Fruit fly (Drosophila melanogaster): ENCODE measurements around the gene Root.
A peak's percentile ranks its signal among the peaks of the same experiment; 100 is the strongest.

Gene Root

DNA sequence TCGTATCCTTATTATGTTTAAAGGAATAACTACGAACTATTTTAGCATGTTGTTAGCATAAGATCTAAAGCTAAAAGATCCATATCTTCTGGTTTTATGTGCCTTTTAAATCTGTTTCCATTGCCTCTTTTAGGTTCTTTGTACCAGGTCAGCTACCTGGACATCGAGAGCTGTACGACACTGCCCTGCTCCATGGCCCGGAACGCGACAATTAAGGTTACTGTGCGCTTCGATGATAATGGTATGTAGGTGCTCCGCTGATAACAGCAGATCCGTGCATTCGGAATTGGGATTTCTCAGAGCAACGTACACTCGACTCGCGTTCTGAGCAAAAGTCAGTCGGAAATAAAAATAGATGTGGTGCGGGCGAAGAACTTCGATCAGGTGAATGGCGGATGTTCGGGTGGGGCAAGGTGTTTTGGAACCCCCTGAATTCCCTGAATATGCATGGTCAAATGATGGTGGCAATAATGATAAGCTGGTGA lies 26.6 kb downstream of the Root start:
- TF ChIP-seq Rel (GFP tag; optimal IDR thresholded peaks at IDR 0.05) (no peak), Rel (tag; optimal IDR thresholded peaks at IDR 0.05) (peak; percentile 92), woc (GFP tag; optimal IDR thresholded peaks at IDR 0.05) (no peak)

DNA sequence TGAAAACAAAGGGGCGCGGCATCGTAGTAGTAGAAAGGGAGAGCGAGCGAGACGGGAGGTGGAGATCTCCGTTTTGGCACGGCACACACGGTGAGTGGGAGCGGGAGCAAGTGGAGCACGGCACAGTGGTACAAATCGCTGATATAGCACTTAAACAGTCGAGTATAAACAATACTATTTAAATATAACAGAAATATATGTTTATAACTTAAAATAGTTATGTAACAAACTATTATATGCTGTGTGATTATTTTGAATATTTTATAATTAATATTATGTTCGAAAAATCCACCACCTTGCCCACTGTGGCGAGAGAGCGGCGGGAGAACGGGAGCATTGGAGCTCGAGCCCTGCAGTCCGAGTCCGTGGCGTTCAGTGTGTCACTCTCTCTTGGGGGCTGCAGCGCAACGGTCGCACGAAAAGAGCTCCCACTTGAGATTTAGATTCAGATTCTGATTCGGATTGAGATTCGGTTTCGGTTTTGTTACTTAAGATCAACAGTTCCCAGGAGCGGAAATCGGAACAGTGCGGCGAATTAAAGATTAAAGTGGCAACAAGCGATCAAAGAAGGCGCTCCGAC lies 28.0 kb downstream of the Root start, which contains the start of gene Kal1:
Gene Kal1 (plus strand): TSS at position 383 of the 580 bp plus-strand sequence.
- peak; percentile 90 for TF ChIP-seq ey (GFP tag; optimal IDR thresholded peaks at IDR 0.05)
- TF ChIP-seq Dfd (GFP tag; optimal IDR thresholded peaks at IDR 0.05): no peak
- peak; percentile 94 for TF ChIP-seq dmrt93B (GFP tag; optimal IDR thresholded peaks at IDR 0.05)
- TF ChIP-seq CG9705 (GFP tag; optimal IDR thresholded peaks at IDR 0.05): peak; percentile 91
- TF ChIP-seq Sp1 (GFP tag; optimal IDR thresholded peaks at IDR 0.05): peak; percentile 99
- no peak for TF ChIP-seq Vsx2 (GFP tag; optimal IDR thresholded peaks at IDR 0.05; ENCODE audit: partially characterized antibody)
- TF ChIP-seq Rel (GFP tag; optimal IDR thresholded peaks at IDR 0.05): peak; percentile 98
- TF ChIP-seq Rel (tag; optimal IDR thresholded peaks at IDR 0.05): peak; percentile 88
- no peak for TF ChIP-seq CrebA (GFP tag; optimal IDR thresholded peaks at IDR 0.05; ENCODE audit: borderline replicate concordance)
- TF ChIP-seq foxo (GFP tag; optimal IDR thresholded peaks at IDR 0.05): peak; percentile 7 to 98
- no peak for TF ChIP-seq Hr83 (GFP tag; optimal IDR thresholded peaks at IDR 0.05; ENCODE audit: poor library complexity, severe bottlenecking)
- TF ChIP-seq brk (GFP tag; optimal IDR thresholded peaks at IDR 0.05): peak; percentile 96
- peak; percentile 98 for TF ChIP-seq OdsH (GFP tag; optimal IDR thresholded peaks at IDR 0.05)
- TF ChIP-seq Jra (GFP tag; optimal IDR thresholded peaks at IDR 0.05): peak; percentile 80
- TF ChIP-seq usp (GFP tag; optimal IDR thresholded peaks at IDR 0.05): no peak
- TF ChIP-seq jim (GFP tag; optimal IDR thresholded peaks at IDR 0.05): no peak
- TF ChIP-seq N (GFP tag; optimal IDR thresholded peaks at IDR 0.05): no peak
- TF ChIP-seq tai (GFP tag; optimal IDR thresholded peaks at IDR 0.05): no peak
- peak; percentile 96 for TF ChIP-seq psq (GFP tag; optimal IDR thresholded peaks at IDR 0.05)
- TF ChIP-seq sage (GFP tag; optimal IDR thresholded peaks at IDR 0.05): peak; percentile 95
- TF ChIP-seq Hr78 (GFP tag; optimal IDR thresholded peaks at IDR 0.05): no peak
- no peak for TF ChIP-seq lola (GFP tag; optimal IDR thresholded peaks at IDR 0.05)
- TF ChIP-seq sv (GFP tag; optimal IDR thresholded peaks at IDR 0.05): peak; percentile 65
- peak; percentile 85 for TF ChIP-seq woc (GFP tag; optimal IDR thresholded peaks at IDR 0.05)
- peak; percentile 72 for TF ChIP-seq dsf (GFP tag; optimal IDR thresholded peaks at IDR 0.05; ENCODE audit: borderline replicate concordance)
- no peak for TF ChIP-seq Myc (optimal IDR thresholded peaks at IDR 0.05)
- TF ChIP-seq fru (GFP tag; optimal IDR thresholded peaks at IDR 0.05): peak; percentile 96
- peak; percentile 55 for TF ChIP-seq Dif (GFP tag; optimal IDR thresholded peaks at IDR 0.05; ENCODE audit: partially characterized antibody)
- TF ChIP-seq GATAd (GFP tag; optimal IDR thresholded peaks at IDR 0.05): no peak
- TF ChIP-seq pan (optimal IDR thresholded peaks at IDR 0.05): no peak
- TF ChIP-seq h (GFP tag; optimal IDR thresholded peaks at IDR 0.05): peak; percentile 98
- peak; percentile 93 for TF ChIP-seq Hnf4 (GFP tag; optimal IDR thresholded peaks at IDR 0.05)
- peak in 1 of 2 experiments; percentile 50 for TF ChIP-seq dl (GFP tag; optimal IDR thresholded peaks at IDR 0.05; ENCODE audit: insufficient read depth in 1 of 2, partially characterized antibody in 2 of 2)
- TF ChIP-seq HLH106 (tag; optimal IDR thresholded peaks at IDR 0.05): peak; percentile 98
- TF ChIP-seq br (GFP tag; optimal IDR thresholded peaks at IDR 0.05): peak; percentile 93
- TF ChIP-seq CG32264 (GFP tag; optimal IDR thresholded peaks at IDR 0.05): peak; percentile 84
- TF ChIP-seq Mio (GFP tag; optimal IDR thresholded peaks at IDR 0.05): peak; percentile 60
- peak; percentile 98 for TF ChIP-seq rgr (GFP tag; optimal IDR thresholded peaks at IDR 0.05)
- TF ChIP-seq Abd-B (GFP tag; optimal IDR thresholded peaks at IDR 0.05): no peak

DNA sequence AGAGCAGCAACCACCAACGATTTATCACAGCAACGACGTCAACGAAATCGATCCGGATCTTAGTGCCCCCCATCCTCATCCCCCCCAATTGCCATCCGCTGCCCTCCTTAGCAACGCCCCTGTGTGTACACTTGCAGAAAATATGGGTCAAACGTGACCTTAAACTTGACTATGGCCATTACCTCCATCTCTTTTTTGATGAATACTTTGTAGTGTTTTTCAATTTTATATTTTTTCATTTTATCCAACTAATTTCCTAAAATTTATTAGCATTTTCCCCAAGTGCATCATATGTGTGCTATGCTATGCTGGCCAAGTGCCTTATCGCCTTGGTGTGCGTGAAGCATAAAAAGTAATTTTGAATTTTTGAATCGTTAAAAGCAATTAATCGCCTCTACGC lies 29.9 kb downstream of the Root start:
- TF ChIP-seq fru (GFP tag; optimal IDR thresholded peaks at IDR 0.05) (peak; percentile 91), Sp1 (GFP tag; optimal IDR thresholded peaks at IDR 0.05) (peak; percentile 88), rgr (GFP tag; optimal IDR thresholded peaks at IDR 0.05) (peak; percentile 89), br (GFP tag; optimal IDR thresholded peaks at IDR 0.05) (peak; percentile 87), usp (GFP tag; optimal IDR thresholded peaks at IDR 0.05) (no peak), ey (GFP tag; optimal IDR thresholded peaks at IDR 0.05) (peak; percentile 86), HLH106 (tag; optimal IDR thresholded peaks at IDR 0.05) (peak; percentile 87), dl (GFP tag; optimal IDR thresholded peaks at IDR 0.05; ENCODE audit: insufficient read depth in 1 of 2, partially characterized antibody in 2 of 2) (no peak), dmrt93B (GFP tag; optimal IDR thresholded peaks at IDR 0.05) (peak; percentile 64), Hnf4 (GFP tag; optimal IDR thresholded peaks at IDR 0.05) (peak; percentile 86), Dfd (GFP tag; optimal IDR thresholded peaks at IDR 0.05) (no peak), h (GFP tag; optimal IDR thresholded peaks at IDR 0.05) (peak; percentile 93), brk (GFP tag; optimal IDR thresholded peaks at IDR 0.05) (peak; percentile 83), Rel (GFP tag; optimal IDR thresholded peaks at IDR 0.05) (no peak), Rel (tag; optimal IDR thresholded peaks at IDR 0.05) (peak; percentile 47), Abd-B (GFP tag; optimal IDR thresholded peaks at IDR 0.05) (no peak), Myc (optimal IDR thresholded peaks at IDR 0.05) (no peak), Mio (GFP tag; optimal IDR thresholded peaks at IDR 0.05) (no peak), dsf (GFP tag; optimal IDR thresholded peaks at IDR 0.05; ENCODE audit: borderline replicate concordance) (peak; percentile 25), GATAd (GFP tag; optimal IDR thresholded peaks at IDR 0.05) (no peak), CG9705 (GFP tag; optimal IDR thresholded peaks at IDR 0.05) (peak; percentile 68), woc (GFP tag; optimal IDR thresholded peaks at IDR 0.05) (peak; percentile 71), tai (GFP tag; optimal IDR thresholded peaks at IDR 0.05) (no peak), Hr83 (GFP tag; optimal IDR thresholded peaks at IDR 0.05; ENCODE audit: poor library complexity, severe bottlenecking) (peak; percentile 5), N (GFP tag; optimal IDR thresholded peaks at IDR 0.05) (no peak), foxo (GFP tag; optimal IDR thresholded peaks at IDR 0.05) (peak; percentile 13 to 90), sv (GFP tag; optimal IDR thresholded peaks at IDR 0.05) (no peak), sage (GFP tag; optimal IDR thresholded peaks at IDR 0.05) (peak; percentile 76), Dif (GFP tag; optimal IDR thresholded peaks at IDR 0.05; ENCODE audit: partially characterized antibody) (no peak), Jra (GFP tag; optimal IDR thresholded peaks at IDR 0.05) (peak; percentile 80), lola (GFP tag; optimal IDR thresholded peaks at IDR 0.05) (no peak), OdsH (GFP tag; optimal IDR thresholded peaks at IDR 0.05) (peak; percentile 87), psq (GFP tag; optimal IDR thresholded peaks at IDR 0.05) (peak; percentile 77), CG32264 (GFP tag; optimal IDR thresholded peaks at IDR 0.05) (peak; percentile 82)
